Fruit fly (Drosophila melanogaster) whole organism, embryonic: ENCODE data around the gene Cpr73D.

Experiments used
- Bgb ChIP-seq: fragments of 200-800 bp; sonication (Bioruptor generic); IDR thresholded peaks from 2 replicates; pipeline ENCODE4 v1.3.6; 2022; ENCODE audit warnings: missing biosample characterization, missing genetic modification characterization; ENCODE audit not compliant: partially characterized antibody
- CG11456 ChIP-seq: fragments of 200-800 bp; sonication (Bioruptor generic); IDR thresholded peaks from 3 replicates; pipeline ENCODE4 v1.3.6; 2022; ENCODE audit warnings: missing biosample characterization, missing genetic modification characterization
- CG11723 ChIP-seq: fragments of 200-800 bp; sonication (Bioruptor generic); optimal IDR thresholded peaks from 2 replicates; lab custom pipeline; 2017; ENCODE audit warnings: missing biosample characterization, mild to moderate bottlenecking, missing genetic modification characterization
- CG13287 ChIP-seq: fragments of 200-800 bp; sonication (Bioruptor generic); IDR thresholded peaks from 2 replicates; pipeline ENCODE4 v1.3.6; 2022; ENCODE audit warnings: missing biosample characterization, missing genetic modification characterization; ENCODE audit not compliant: partially characterized antibody
- CG14710 ChIP-seq: fragments of 200-800 bp; sonication (Bioruptor generic); optimal IDR thresholded peaks from 3 replicates; lab custom pipeline; 2019; ENCODE audit warnings: missing biosample characterization, mild to moderate bottlenecking, missing genetic modification characterization, moderate library complexity
- CG1602 ChIP-seq: fragments of 200-800 bp; sonication (Bioruptor generic); optimal IDR thresholded peaks from 3 replicates; lab custom pipeline; 2016; ENCODE audit warnings: missing biosample characterization, missing genetic modification characterization
- CG16813 ChIP-seq: fragments of 200-800 bp; sonication (Bioruptor generic); IDR thresholded peaks from 3 replicates; pipeline ENCODE4 v1.3.6; 2022; ENCODE audit warnings: missing biosample characterization, missing genetic modification characterization; ENCODE audit not compliant: partially characterized antibody
- CG2116 ChIP-seq: fragments of 200-800 bp; sonication (Bioruptor generic); optimal IDR thresholded peaks from 3 replicates; lab custom pipeline; 2018; ENCODE audit warnings: missing biosample characterization, mild to moderate bottlenecking, missing genetic modification characterization
- CG32532 ChIP-seq: fragments of 200-800 bp; sonication (Bioruptor generic); IDR thresholded peaks from 2 replicates; pipeline ENCODE4 v1.3.6; 2022; ENCODE audit warnings: missing biosample characterization, missing genetic modification characterization
- CG34422 ChIP-seq: fragments of 200-800 bp; sonication (Bioruptor generic); IDR thresholded peaks from 3 replicates; pipeline ENCODE4 v1.3.6; 2022; ENCODE audit warnings: missing biosample characterization, missing genetic modification characterization
- CG42726 ChIP-seq: fragments of 200-800 bp; sonication (Bioruptor generic); IDR thresholded peaks from 2 replicates; pipeline ENCODE4 v1.3.6; 2022; ENCODE audit warnings: missing biosample characterization, missing genetic modification characterization; ENCODE audit not compliant: partially characterized antibody
- CG6791 ChIP-seq: fragments of 200-800 bp; sonication (Bioruptor generic); IDR thresholded peaks from 3 replicates; pipeline ENCODE4 v1.3.6; 2022; ENCODE audit warnings: missing biosample characterization, missing genetic modification characterization; ENCODE audit not compliant: partially characterized antibody
- CG7839 ChIP-seq: fragments of 200-800 bp; sonication (Bioruptor generic); optimal IDR thresholded peaks from 3 replicates; lab custom pipeline; 2018; ENCODE audit warnings: missing biosample characterization, mild to moderate bottlenecking, missing genetic modification characterization, moderate library complexity
- CG8478 ChIP-seq: fragments of >200 bp; optimal IDR thresholded peaks from 2 replicates; lab custom pipeline; 2018
- CG9932 ChIP-seq: fragments of 200-800 bp; sonication (Bioruptor generic); IDR thresholded peaks from 2 replicates; pipeline ENCODE4 v1.3.6; 2022; ENCODE audit warnings: missing biosample characterization, missing genetic modification characterization
- CTCF ChIP-seq: fragments of 200-800 bp; sonication (Bioruptor generic); optimal IDR thresholded peaks from 2 replicates; lab custom pipeline; 2017; ENCODE audit warnings: missing biosample characterization, mild to moderate bottlenecking, missing genetic modification characterization, moderate library complexity
- Ets65A ChIP-seq: fragments of 200-800 bp; sonication (Bioruptor generic); peaks from one replicate; lab custom pipeline; 2016; ENCODE audit warnings: missing biosample characterization, missing genetic modification characterization
- Fer3 ChIP-seq: fragments of 200-800 bp; sonication (Bioruptor generic); optimal IDR thresholded peaks from 2 replicates; lab custom pipeline; 2018; ENCODE audit warnings: missing biosample characterization, mild to moderate bottlenecking, missing genetic modification characterization, moderate library complexity
- HLHmδ ChIP-seq: fragments of 200-800 bp; sonication (Bioruptor generic); optimal IDR thresholded peaks from 2 replicates; lab custom pipeline; 2018; ENCODE audit warnings: missing biosample characterization, mild to moderate bottlenecking, missing genetic modification characterization, moderate library complexity
- Hey ChIP-seq: fragments of 200-800 bp; sonication (Bioruptor generic); optimal IDR thresholded peaks from 3 replicates; lab custom pipeline; 2018; ENCODE audit warnings: missing biosample characterization, mild to moderate bottlenecking, missing genetic modification characterization
- HmgD ChIP-seq: fragments of 200-800 bp; sonication (Bioruptor generic); optimal IDR thresholded peaks from 3 replicates; lab custom pipeline; 2016; ENCODE audit warnings: missing biosample characterization, missing genetic modification characterization
- HmgZ ChIP-seq: fragments of 200-800 bp; sonication (Bioruptor generic); optimal IDR thresholded peaks from 2 replicates; lab custom pipeline; 2018; ENCODE audit warnings: missing biosample characterization, mild to moderate bottlenecking, missing genetic modification characterization
- Hmr ChIP-seq: fragments of 200-800 bp; sonication (Bioruptor generic); optimal IDR thresholded peaks from 3 replicates; lab custom pipeline; 2017; ENCODE audit warnings: mild to moderate bottlenecking, missing biosample characterization, missing genetic modification reagents, missing genetic modification characterization
- Kr ChIP-seq: fragments of 200-800 bp; sonication (Bioruptor generic); optimal IDR thresholded peaks from 2 replicates; lab custom pipeline; 2017; ENCODE audit warnings: missing biosample characterization, mild to moderate bottlenecking, missing genetic modification characterization
- Mad ChIP-seq: fragments of 200-800 bp; sonication (Bioruptor generic); optimal IDR thresholded peaks from 2 replicates; lab custom pipeline; 2016; ENCODE audit warnings: missing biosample characterization, missing genetic modification characterization
- NFAT ChIP-seq: fragments of 200-800 bp; sonication (Bioruptor generic); IDR thresholded peaks from 2 replicates; pipeline ENCODE4 v1.3.6; 2022; ENCODE audit warnings: missing biosample characterization, missing genetic modification characterization
- Oaz ChIP-seq: fragments of 200-800 bp; sonication (Bioruptor generic); IDR thresholded peaks from 2 replicates; pipeline ENCODE4 v1.3.6; 2022; ENCODE audit warnings: missing biosample characterization, missing genetic modification characterization
- Poxn ChIP-seq: fragments of 200-800 bp; sonication (Bioruptor generic); IDR thresholded peaks from 2 replicates; pipeline ENCODE4 v1.3.6; 2022; ENCODE audit warnings: missing biosample characterization, missing genetic modification characterization
- Rfx ChIP-seq: fragments of 200-800 bp; sonication (Bioruptor generic); IDR thresholded peaks from 2 replicates; pipeline ENCODE4 v1.3.6; 2022; ENCODE audit warnings: missing biosample characterization, missing genetic modification characterization
- bcd ChIP-seq: fragments of 200-800 bp; sonication (Bioruptor generic); optimal IDR thresholded peaks from 2 replicates; lab custom pipeline; 2017; ENCODE audit warnings: missing biosample characterization, mild to moderate bottlenecking, missing genetic modification characterization
- ci ChIP-seq: fragments of 200-800 bp; sonication (Bioruptor generic); IDR thresholded peaks from 3 replicates; pipeline ENCODE4 v1.3.6; 2022; ENCODE audit warnings: missing biosample characterization, missing genetic modification characterization
- crol ChIP-seq: fragments of 200-800 bp; sonication (Bioruptor generic); IDR thresholded peaks from 2 replicates; pipeline ENCODE4 v1.3.6; 2022; ENCODE audit warnings: missing biosample characterization, missing genetic modification characterization
- gce ChIP-seq: fragments of 200-800 bp; sonication (Bioruptor generic); IDR thresholded peaks from 3 replicates; pipeline ENCODE4 v1.3.6; 2022; ENCODE audit warnings: missing biosample characterization, missing genetic modification characterization
- gfzf ChIP-seq: fragments of 200-800 bp; sonication (Bioruptor generic); optimal IDR thresholded peaks from 2 replicates; lab custom pipeline; 2016; ENCODE audit warnings: missing biosample characterization, mild to moderate bottlenecking, missing genetic modification characterization, moderate library complexity
- hkb ChIP-seq, 2 experiments: fragments of 200-800 bp in 1 of 2; fragments of >200 bp in 1 of 2; sonication (Bioruptor generic) in 1 of 2; IDR thresholded peaks in 1 of 2; optimal IDR thresholded peaks in 1 of 2; 2 replicates each; pipeline versions ENCODE4 v1.3.6 to Lab custom; 2017 to 2022; ENCODE audit warnings: missing biosample characterization in 1 of 2, missing genetic modification characterization in 1 of 2
- knrl ChIP-seq: fragments of 200-800 bp; sonication (Bioruptor generic); IDR thresholded peaks from 3 replicates; pipeline ENCODE4 v1.3.6; 2022; ENCODE audit warnings: missing biosample characterization, missing genetic modification characterization; ENCODE audit not compliant: partially characterized antibody
- nom ChIP-seq: fragments of 200-800 bp; sonication (Bioruptor generic); optimal IDR thresholded peaks from 2 replicates; lab custom pipeline; 2017; ENCODE audit warnings: missing biosample characterization, missing genetic modification characterization, mild to moderate bottlenecking, moderate library complexity, missing genetic modification reagents
- pzg ChIP-seq: fragments of 200-800 bp; sonication (Bioruptor generic); optimal IDR thresholded peaks from 3 replicates; lab custom pipeline; 2018; ENCODE audit warnings: missing biosample characterization, mild to moderate bottlenecking, missing genetic modification characterization, moderate library complexity
- stwl ChIP-seq: fragments of 200-800 bp; sonication (Bioruptor generic); optimal IDR thresholded peaks from 3 replicates; lab custom pipeline; 2018; ENCODE audit warnings: missing biosample characterization, mild to moderate bottlenecking, missing genetic modification characterization, moderate library complexity
- tio ChIP-seq: fragments of 200-800 bp; sonication (Bioruptor generic); optimal IDR thresholded peaks from 2 replicates; lab custom pipeline; 2017; ENCODE audit warnings: missing biosample characterization, missing genetic modification characterization, inconsistent platforms

Cpr73D gene

dm6 chr3L:16930522-16930921, 27.0 kb downstream of the Cpr73D start (continued):
- peak; percentile 6 for TF ChIP-seq stwl (tag; lab: Kevin White, UChicago)
- peak; percentile 35; the same call in 1 of the 2 replicates for TF ChIP-seq NFAT (GFP tag; lab: Robert Waterston, UW)
- TF ChIP-seq HmgD = peak; percentile 22
- TF ChIP-seq gfzf = peak; percentile 32
- peak; percentile 77 for TF ChIP-seq CG8478 (lab: Kevin White, UChicago)
- TF ChIP-seq CG6791 (GFP tag; lab: Robert Waterston, UW) = peak; percentile 55; the same call in 1 of the 3 replicates
- TF ChIP-seq CG11456 (GFP tag; lab: Robert Waterston, UW) = no peak
- peak; percentile 74 for TF ChIP-seq HmgZ (tag; lab: Kevin White, UChicago)
- 0 out of 3 replicates have a peak, but pooled peaks have one; percentile 21 for TF ChIP-seq ci (GFP tag; lab: Robert Waterston, UW)
- peak; percentile 28; the same call in 1 of the 2 replicates for TF ChIP-seq CG9932
- 0 out of 3 replicates have a peak, but pooled peaks have one; percentile 43 for TF ChIP-seq knrl
- 0 out of 2 replicates have a peak, but pooled peaks have one; percentile 6 for TF ChIP-seq CG32532 (GFP tag; lab: Robert Waterston, UW)
- TF ChIP-seq Hey = no peak
- no peak for TF ChIP-seq CG1602 (GFP tag; lab: Kevin White, UChicago)
- TF ChIP-seq tio (GFP tag; lab: Kevin White, UChicago) = no peak
- TF ChIP-seq CG34422 = 0 out of 3 replicates have a peak, but pooled peaks have one; percentile 16
- peak; percentile 85 for TF ChIP-seq CTCF (GFP tag; lab: Kevin White, UChicago)
- no peak for TF ChIP-seq Mad (GFP tag; lab: Kevin White, UChicago)
- peak; percentile 2 for TF ChIP-seq CG14710 (tag; lab: Kevin White, UChicago)
- no peak for TF ChIP-seq CG7839 (tag; lab: Kevin White, UChicago)
- 0 out of 2 replicates have a peak, but pooled peaks have one; percentile 32 for TF ChIP-seq Oaz (GFP tag; lab: Robert Waterston, UW)
- TF ChIP-seq HLHmδ (GFP tag; lab: Kevin White, UChicago) = no peak
- TF ChIP-seq Poxn (GFP tag; lab: Robert Waterston, UW) = no peak
- TF ChIP-seq CG16813 = no peak
- peak; percentile 25 for TF ChIP-seq pzg
- no peak for TF ChIP-seq Kr (GFP tag; lab: Kevin White, UChicago)
- peak; percentile 48; the same call in 1 of the 3 replicates for TF ChIP-seq gce (GFP tag; lab: Robert Waterston, UW)
- TF ChIP-seq Bgb = 0 out of 2 replicates have a peak, but pooled peaks have one; percentile 20
- TF ChIP-seq Fer3 = no peak
- 0 out of 2 replicates have a peak, but pooled peaks have one; percentile 20 for TF ChIP-seq CG42726 (GFP tag; lab: Robert Waterston, UW)
- TF ChIP-seq CG13287 = peak; percentile 62; the same call in 1 of the 2 replicates
- peak; percentile 45 for TF ChIP-seq crol (GFP tag; lab: Robert Waterston, UW)
- no peak for TF ChIP-seq CG2116
- peak; percentile 38; the same call in 1 of the 2 replicates for TF ChIP-seq Rfx
- peak; percentile 93 for TF ChIP-seq Ets65A (GFP tag; lab: Kevin White, UChicago)
- TF ChIP-seq hkb (optimal IDR thresholded peaks at IDR 0.05; lab: Kevin White, UChicago) = peak; percentile 36
- no peak for TF ChIP-seq hkb (GFP tag; IDR thresholded peaks at IDR 0.05; lab: Robert Waterston, UW)
- peak; percentile 26 for TF ChIP-seq Hmr (GFP tag; lab: Kevin White, UChicago)
- TF ChIP-seq CG11723 (GFP tag; lab: Kevin White, UChicago) = no peak
- TF ChIP-seq, all 482 proteins: peak for 32

DNA sequence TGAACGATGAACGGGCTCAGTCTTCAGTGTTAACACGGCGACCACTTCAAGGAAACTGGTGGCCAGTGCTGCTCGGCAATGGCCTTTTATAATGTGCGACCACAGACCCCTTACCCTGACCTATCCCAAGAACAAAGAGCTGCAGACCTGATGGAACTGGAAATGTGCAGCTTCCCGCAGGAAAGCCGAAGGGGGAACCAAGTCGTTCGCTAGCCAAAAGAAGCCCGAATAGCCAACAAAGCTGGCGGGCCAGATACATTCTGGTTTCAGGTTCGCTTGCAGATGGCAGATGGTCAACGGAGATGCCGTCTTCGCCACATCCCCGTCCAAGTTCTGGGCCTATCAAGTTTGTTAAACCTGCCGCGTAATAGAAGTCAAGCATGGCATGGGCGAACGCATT, 30.1 kb downstream of the Cpr73D start, which contains the start of gene CG13023:
Gene CG13023, minus strand, starts transcription at position 60 of the 400 bp plus-strand sequence.
- no peak for TF ChIP-seq bcd (GFP tag; lab: Kevin White, UChicago)
- TF ChIP-seq nom (GFP tag; lab: Kevin White, UChicago) = peak; percentile 62
